Fruit fly (Drosophila melanogaster) whole organism, pupa: ENCODE measurements around the gene CG33290.
A peak's percentile ranks its signal among the peaks of the same experiment; 100 is the strongest.

Experiments
- CG10348 ChIP-seq: fragments of 200-800 bp; sonication (Bioruptor generic); IDR thresholded peaks from 2 replicates; pipeline ENCODE4 v1.3.6; 2022; ENCODE audit warnings: missing biosample characterization, missing genetic modification characterization
- CG12605 ChIP-seq: fragments of 200-800 bp; sonication (Bioruptor generic); IDR thresholded peaks from 2 replicates; pipeline ENCODE4 v1.3.6; 2022; ENCODE audit warnings: missing biosample characterization, missing genetic modification characterization
- CG13204 ChIP-seq: fragments of 200-800 bp; sonication (Bioruptor generic); optimal IDR thresholded peaks from 2 replicates; lab custom pipeline; 2018; ENCODE audit warnings: missing biosample characterization, mild to moderate bottlenecking, missing genetic modification characterization, moderate library complexity
- CG14655 ChIP-seq: fragments of 200-800 bp; sonication (Bioruptor generic); optimal IDR thresholded peaks from 3 replicates; lab custom pipeline; 2017; ENCODE audit warnings: mild to moderate bottlenecking, missing biosample characterization, missing genetic modification reagents, missing genetic modification characterization
- CG15710 ChIP-seq: fragments of 200-800 bp; sonication (Bioruptor generic); optimal IDR thresholded peaks from 2 replicates; lab custom pipeline; 2018; ENCODE audit warnings: missing biosample characterization, mild to moderate bottlenecking, missing genetic modification characterization, moderate library complexity
- CG17806 ChIP-seq: fragments of 200-800 bp; sonication (Bioruptor generic); optimal IDR thresholded peaks from 2 replicates; lab custom pipeline; 2018; ENCODE audit warnings: missing biosample characterization, mild to moderate bottlenecking, missing genetic modification characterization, moderate library complexity
- CG32121 ChIP-seq: fragments of 200-800 bp; sonication (Bioruptor generic); IDR thresholded peaks from 2 replicates; pipeline ENCODE4 v1.3.6; 2022; ENCODE audit warnings: missing biosample characterization, missing genetic modification characterization
- CG34367 ChIP-seq: fragments of 200-800 bp; sonication (Bioruptor generic); optimal IDR thresholded peaks from 2 replicates; lab custom pipeline; 2018; ENCODE audit warnings: missing biosample characterization, mild to moderate bottlenecking, missing genetic modification characterization
- CG8159 ChIP-seq: fragments of 200-800 bp; sonication (Bioruptor generic); optimal IDR thresholded peaks from 3 replicates; lab custom pipeline; 2018; ENCODE audit warnings: missing biosample characterization, mild to moderate bottlenecking, missing genetic modification characterization, moderate library complexity
- CG8301 ChIP-seq: fragments of 200-800 bp; sonication (Bioruptor generic); optimal IDR thresholded peaks from 2 replicates; lab custom pipeline; 2018; ENCODE audit warnings: missing biosample characterization, mild to moderate bottlenecking, missing genetic modification characterization
- CG9948 ChIP-seq: fragments of 200-800 bp; sonication (Bioruptor generic); optimal IDR thresholded peaks from 2 replicates; lab custom pipeline; 2018; ENCODE audit warnings: missing biosample characterization, mild to moderate bottlenecking, missing genetic modification characterization, moderate library complexity
- D1 ChIP-seq: fragments of 200-800 bp; sonication (Bioruptor generic); optimal IDR thresholded peaks from 2 replicates; lab custom pipeline; 2018; ENCODE audit warnings: missing biosample characterization, mild to moderate bottlenecking, missing genetic modification characterization, moderate library complexity
- EcR ChIP-seq: fragments of 200-800 bp; sonication (Bioruptor generic); optimal IDR thresholded peaks from 3 replicates; lab custom pipeline; 2019; ENCODE audit warnings: missing biosample characterization, missing genetic modification characterization, mild to moderate bottlenecking, moderate library complexity, missing genetic modification reagents
- Ets98B ChIP-seq: fragments of 200-800 bp; sonication (Bioruptor generic); IDR thresholded peaks from 2 replicates; pipeline ENCODE4 v1.3.6; 2022; ENCODE audit warnings: missing biosample characterization, missing genetic modification characterization
- Pif1A ChIP-seq: fragments of 200-800 bp; sonication (Bioruptor generic); optimal IDR thresholded peaks from 3 replicates; lab custom pipeline; 2016; ENCODE audit warnings: missing biosample characterization, missing genetic modification characterization
- Pif1B ChIP-seq: fragments of 200-800 bp; sonication (Bioruptor generic); optimal IDR thresholded peaks from 3 replicates; lab custom pipeline; 2016; ENCODE audit warnings: missing biosample characterization, missing genetic modification characterization
- Snoo ChIP-seq: fragments of 200-800 bp; sonication (Bioruptor generic); optimal IDR thresholded peaks from 3 replicates; lab custom pipeline; 2017; ENCODE audit warnings: missing biosample characterization, mild to moderate bottlenecking, missing genetic modification characterization, inconsistent platforms
- fd96Ca ChIP-seq: fragments of 200-800 bp; sonication (Bioruptor generic); IDR thresholded peaks from 3 replicates; pipeline ENCODE4 v1.3.6; 2022; ENCODE audit warnings: missing biosample characterization, missing genetic modification characterization
- gl ChIP-seq: fragments of 200-800 bp; sonication (Bioruptor generic); optimal IDR thresholded peaks from 2 replicates; lab custom pipeline; 2018; ENCODE audit warnings: missing biosample characterization, mild to moderate bottlenecking, missing genetic modification characterization
- rn ChIP-seq: fragments of 200-800 bp; sonication (Bioruptor generic); IDR thresholded peaks from 2 replicates; pipeline ENCODE4 v1.3.6; 2022; ENCODE audit warnings: missing biosample characterization, missing genetic modification characterization

Gene CG33290

dm6 chr3L:21516716-21517266 is 25.4 kb upstream of the CG33290 start:
- TF ChIP-seq gl (tag; lab: Kevin White, UChicago) (no peak), D1 (tag; lab: Kevin White, UChicago) (no peak), CG32121 (GFP tag; lab: Robert Waterston, UW) (0 out of 2 replicates have a peak, but pooled peaks have one; percentile 39), CG8159 (peak; percentile 28), CG15710 (tag; lab: Kevin White, UChicago) (peak; percentile 13), Pif1A (GFP tag; lab: Kevin White, UChicago) (peak; percentile 36), EcR (GFP tag; lab: Kevin White, UChicago) (peak; percentile 77), Snoo (tag; lab: Kevin White, UChicago) (peak; percentile 13), CG17806 (tag; lab: Kevin White, UChicago) (peak; percentile 4), Pif1B (GFP tag; lab: Kevin White, UChicago) (peak; percentile 16), CG12605 (GFP tag; lab: Robert Waterston, UW) (0 out of 2 replicates have a peak, but pooled peaks have one; percentile 39), CG14655 (peak; percentile 28), CG8301 (tag; lab: Kevin White, UChicago) (peak; percentile 22), CG10348 (GFP tag; lab: Robert Waterston, UW) (no peak), Ets98B (GFP tag; lab: Robert Waterston, UW) (peak; percentile 33; the same call in 1 of the 2 replicates), rn (GFP tag; lab: Robert Waterston, UW) (no peak), CG9948 (tag; lab: Kevin White, UChicago) (peak; percentile 8), fd96Ca (GFP tag; lab: Robert Waterston, UW) (0 out of 3 replicates have a peak, but pooled peaks have one; percentile 6)

dm6 chr3L:21518345-21518744 is 23.8 kb upstream of the CG33290 start:
- TF ChIP-seq CG34367 (tag; lab: Kevin White, UChicago), result no peak
- TF ChIP-seq CG10348 (GFP tag; lab: Robert Waterston, UW), result no peak
- no peak for TF ChIP-seq rn (GFP tag; lab: Robert Waterston, UW)
- no peak for TF ChIP-seq CG17806 (tag; lab: Kevin White, UChicago)
- TF ChIP-seq CG8159, result no peak
- no peak for TF ChIP-seq CG14655
- no peak for TF ChIP-seq CG32121 (GFP tag; lab: Robert Waterston, UW)

dm6 chr3L:21523059-21523836 is 18.9 kb upstream of the CG33290 start, which contains the start of gene CG7611:
TSS of gene CG7611 (plus strand) at chr3L:21523186.
- TF ChIP-seq EcR (GFP tag; lab: Kevin White, UChicago) (peak; percentile 15), CG15710 (tag; lab: Kevin White, UChicago) (no peak)
- TF ChIP-seq, all 21 proteins: peak for 1

dm6 chr3L:21524071-21524889 is 17.9 kb upstream of the CG33290 start:
- TF ChIP-seq CG15710 (tag; lab: Kevin White, UChicago) (peak; percentile 33), EcR (GFP tag; lab: Kevin White, UChicago) (no peak), CG9948 (tag; lab: Kevin White, UChicago) (peak; percentile 4), Ets98B (GFP tag; lab: Robert Waterston, UW) (peak; percentile 60), CG17806 (tag; lab: Kevin White, UChicago) (peak; percentile 38), CG8301 (tag; lab: Kevin White, UChicago) (peak; percentile 44), Snoo (tag; lab: Kevin White, UChicago) (peak; percentile 16), CG34367 (tag; lab: Kevin White, UChicago) (no peak), CG32121 (GFP tag; lab: Robert Waterston, UW) (peak; percentile 67), CG13204 (GFP tag; lab: Kevin White, UChicago) (no peak), CG8159 (no peak), Pif1B (GFP tag; lab: Kevin White, UChicago) (peak; percentile 54)

dm6 chr3L:21529108-21529507 is 13.1 kb upstream of the CG33290 start, which contains the start of gene Arv1:
TSS of gene Arv1 (minus strand) at chr3L:21529333.
- TF ChIP-seq rn (GFP tag; lab: Robert Waterston, UW) (no peak), CG9948 (tag; lab: Kevin White, UChicago) (no peak), CG8159 (no peak), D1 (tag; lab: Kevin White, UChicago) (no peak), Pif1B (GFP tag; lab: Kevin White, UChicago) (no peak), CG13204 (GFP tag; lab: Kevin White, UChicago) (no peak), CG14655 (no peak), CG34367 (tag; lab: Kevin White, UChicago) (no peak), CG10348 (GFP tag; lab: Robert Waterston, UW) (no peak), CG8301 (tag; lab: Kevin White, UChicago) (no peak), CG17806 (tag; lab: Kevin White, UChicago) (no peak), EcR (GFP tag; lab: Kevin White, UChicago) (no peak), CG12605 (GFP tag; lab: Robert Waterston, UW) (no peak), gl (tag; lab: Kevin White, UChicago) (no peak), fd96Ca (GFP tag; lab: Robert Waterston, UW) (no peak)
